Fruit fly (Drosophila melanogaster) S2 (cell line): ENCODE measurements around the gene CG34159.

Experiments
- CG8478 ChIP-seq: fragments of >200 bp; optimal IDR thresholded peaks from 2 replicates; lab custom pipeline; 2018
- CTCF ChIP-seq, 2 experiments: fragments of >200 bp; optimal IDR thresholded peaks; 2 replicates each; lab custom pipeline; 2018

- TF ChIP-seq CG8478 (lab: Kevin White, UChicago): no peak
- TF ChIP-seq CTCF (optimal IDR thresholded peaks at IDR 0.05; lab: Kevin White, UChicago): no peak
Measured at dm6 chr2L:10210631-10211557, 6.8 kb upstream of the CG34159 start, which contains the start of the genes CG5727 and ath.
